Fruit fly (Drosophila melanogaster) whole organism, embryonic: ENCODE data around the gene CG31077.

ENCODE experiments used
- B-H1 ChIP-seq: fragments of 200-800 bp; sonication (Bioruptor generic); IDR thresholded peaks from 3 replicates; pipeline ENCODE4 v1.3.6; 2022; ENCODE audit warnings: missing biosample characterization, missing genetic modification characterization
- Blimp-1 ChIP-seq: fragments of 200-800 bp; sonication (Bioruptor generic); optimal IDR thresholded peaks from 3 replicates; lab custom pipeline; 2018; ENCODE audit warnings: missing biosample characterization, missing genetic modification characterization, mild to moderate bottlenecking, moderate library complexity, missing genetic modification reagents
- CG10209 ChIP-seq: fragments of 200-800 bp; sonication (Bioruptor generic); optimal IDR thresholded peaks from 3 replicates; lab custom pipeline; 2017; ENCODE audit warnings: missing biosample characterization, mild to moderate bottlenecking, missing genetic modification characterization, missing genetic modification reagents
- CG10654 ChIP-seq: fragments of 200-800 bp; sonication (Bioruptor generic); optimal IDR thresholded peaks from 2 replicates; lab custom pipeline; 2016; ENCODE audit warnings: missing biosample characterization, missing genetic modification characterization
- CG11696 ChIP-seq: fragments of 200-800 bp; sonication (Bioruptor generic); IDR thresholded peaks from 2 replicates; pipeline ENCODE4 v1.3.6; 2022; ENCODE audit warnings: missing biosample characterization, missing genetic modification characterization
- CG12104 ChIP-seq: fragments of 200-800 bp; sonication (Bioruptor generic); optimal IDR thresholded peaks from 3 replicates; lab custom pipeline; 2016; ENCODE audit warnings: missing biosample characterization, missing genetic modification characterization
- CG12155 ChIP-seq: fragments of 200-800 bp; sonication (Bioruptor generic); optimal IDR thresholded peaks from 3 replicates; lab custom pipeline; 2016; ENCODE audit warnings: missing biosample characterization, missing genetic modification characterization
- CG13296 ChIP-seq: fragments of 200-800 bp; sonication (Bioruptor generic); optimal IDR thresholded peaks from 3 replicates; lab custom pipeline; 2018; ENCODE audit warnings: missing biosample characterization, mild to moderate bottlenecking, missing genetic modification characterization
- CG14050 ChIP-seq: fragments of 200-800 bp; sonication (Bioruptor generic); IDR thresholded peaks from 3 replicates; pipeline ENCODE4 v1.3.6; 2022; ENCODE audit warnings: missing biosample characterization, missing genetic modification characterization
- CG1603 ChIP-seq: fragments of 200-800 bp; sonication (Bioruptor generic); optimal IDR thresholded peaks from 2 replicates; lab custom pipeline; 2019; ENCODE audit warnings: missing biosample characterization, mild to moderate bottlenecking, missing genetic modification characterization, moderate library complexity
- CG17328 ChIP-seq: fragments of 200-800 bp; sonication (Bioruptor generic); IDR thresholded peaks from 2 replicates; pipeline ENCODE4 v1.3.6; 2022; ENCODE audit warnings: missing biosample characterization, missing genetic modification characterization
- CG18599 ChIP-seq: fragments of 200-800 bp; sonication (Bioruptor generic); optimal IDR thresholded peaks from 3 replicates; lab custom pipeline; 2017; ENCODE audit warnings: missing biosample characterization, missing genetic modification characterization, mild to moderate bottlenecking, moderate library complexity, missing genetic modification reagents
- CG2199 ChIP-seq: fragments of 200-800 bp; sonication (Bioruptor generic); IDR thresholded peaks from 3 replicates; pipeline ENCODE4 v1.3.6; 2022; ENCODE audit warnings: missing biosample characterization, missing genetic modification characterization
- CG3065 ChIP-seq: fragments of 200-800 bp; sonication (Bioruptor generic); optimal IDR thresholded peaks from 2 replicates; lab custom pipeline; 2016; ENCODE audit warnings: missing biosample characterization, missing genetic modification characterization
- CG31388 ChIP-seq: fragments of 200-800 bp; sonication (Bioruptor generic); optimal IDR thresholded peaks from 2 replicates; lab custom pipeline; 2016; ENCODE audit warnings: missing biosample characterization, missing genetic modification characterization
- CG3847 ChIP-seq: fragments of 200-800 bp; sonication (Bioruptor generic); IDR thresholded peaks from 2 replicates; pipeline ENCODE4 v1.3.6; 2022; ENCODE audit warnings: missing biosample characterization, missing genetic modification characterization
- CG4282 ChIP-seq: fragments of 200-800 bp; sonication (Bioruptor generic); optimal IDR thresholded peaks from 2 replicates; lab custom pipeline; 2016; ENCODE audit warnings: missing biosample characterization, missing genetic modification characterization
- CG4360 ChIP-seq: fragments of 200-800 bp; sonication (Bioruptor generic); IDR thresholded peaks from 2 replicates; pipeline ENCODE4 v1.3.6; 2022; ENCODE audit warnings: missing biosample characterization, missing genetic modification characterization
- CG5180 ChIP-seq: fragments of 200-800 bp; sonication (Bioruptor generic); optimal IDR thresholded peaks from 3 replicates; lab custom pipeline; 2017; ENCODE audit warnings: missing biosample characterization, missing genetic modification characterization, mild to moderate bottlenecking, moderate library complexity, missing genetic modification reagents
- CkIIα-i1 ChIP-seq: fragments of 200-800 bp; sonication (Bioruptor generic); IDR thresholded peaks from 2 replicates; pipeline ENCODE4 v1.3.6; 2022; ENCODE audit warnings: missing biosample characterization, missing genetic modification characterization
- D ChIP-seq, 2 experiments: fragments of 200-800 bp in 1 of 2; fragments of >200 bp in 1 of 2; sonication (Bioruptor generic) in 1 of 2; optimal IDR thresholded peaks; 2 replicates in 1 of 2; 3 replicates in 1 of 2; lab custom pipeline; 2017; ENCODE audit warnings: mild to moderate bottlenecking in 1 of 2, missing biosample characterization in 1 of 2, missing genetic modification characterization in 1 of 2, missing genetic modification reagents in 1 of 2
- D19A ChIP-seq: fragments of 200-800 bp; optimal IDR thresholded peaks from 3 replicates; lab custom pipeline; 2019; ENCODE audit warnings: missing biosample characterization, mild to moderate bottlenecking, missing genetic modification characterization, moderate library complexity
- Drgx ChIP-seq: fragments of 200-800 bp; sonication (Bioruptor generic); IDR thresholded peaks from 2 replicates; pipeline ENCODE4 v1.3.6; 2022; ENCODE audit warnings: missing biosample characterization, missing genetic modification characterization
- E2f2 ChIP-seq: fragments of 200-800 bp; sonication (Bioruptor generic); IDR thresholded peaks from 2 replicates; pipeline ENCODE4 v1.3.6; 2022; ENCODE audit warnings: missing biosample characterization, missing genetic modification characterization
- Elba2 ChIP-seq: fragments of 200-800 bp; sonication (Bioruptor generic); optimal IDR thresholded peaks from 3 replicates; lab custom pipeline; 2016; ENCODE audit warnings: missing biosample characterization, missing genetic modification characterization
- HLH4C ChIP-seq: fragments of 200-800 bp; sonication (Bioruptor generic); IDR thresholded peaks from 3 replicates; pipeline ENCODE4 v1.3.6; 2022; ENCODE audit warnings: missing biosample characterization, missing genetic modification characterization; ENCODE audit not compliant: partially characterized antibody
- HLH54F ChIP-seq: fragments of 200-800 bp; sonication (Bioruptor generic); optimal IDR thresholded peaks from 3 replicates; lab custom pipeline; 2016; ENCODE audit warnings: missing biosample characterization, missing genetic modification characterization
- HLHmδ ChIP-seq: fragments of 200-800 bp; sonication (Bioruptor generic); optimal IDR thresholded peaks from 2 replicates; lab custom pipeline; 2018; ENCODE audit warnings: missing biosample characterization, mild to moderate bottlenecking, missing genetic modification characterization, moderate library complexity
- Hr51 ChIP-seq, 2 experiments: fragments of 200-800 bp; sonication (Bioruptor generic); optimal IDR thresholded peaks; 2 replicates in 1 of 2; 3 replicates in 1 of 2; lab custom pipeline; 2016 to 2018; ENCODE audit warnings: missing biosample characterization in 2 of 2, missing genetic modification characterization in 2 of 2, mild to moderate bottlenecking in 1 of 2, moderate library complexity in 1 of 2
- Med ChIP-seq: fragments of 200-800 bp; sonication (Bioruptor generic); peaks from one replicate; lab custom pipeline; 2016; ENCODE audit warnings: missing biosample characterization, missing genetic modification characterization, mild to moderate bottlenecking, inconsistent platforms, moderate library complexity
- Rfx ChIP-seq: fragments of 200-800 bp; sonication (Bioruptor generic); IDR thresholded peaks from 2 replicates; pipeline ENCODE4 v1.3.6; 2022; ENCODE audit warnings: missing biosample characterization, missing genetic modification characterization
- amos ChIP-seq: fragments of 200-800 bp; sonication (Bioruptor generic); IDR thresholded peaks from 2 replicates; pipeline ENCODE4 v1.3.6; 2022; ENCODE audit warnings: missing biosample characterization, missing genetic modification characterization; ENCODE audit not compliant: partially characterized antibody
- ara ChIP-seq: fragments of 200-800 bp; sonication (Bioruptor generic); IDR thresholded peaks from 2 replicates; pipeline ENCODE4 v1.3.6; 2022; ENCODE audit warnings: missing biosample characterization, missing genetic modification characterization
- chm ChIP-seq: fragments of 200-800 bp; sonication (Bioruptor generic); IDR thresholded peaks from 2 replicates; pipeline ENCODE4 v1.3.6; 2022; ENCODE audit warnings: missing biosample characterization, missing genetic modification characterization
- ems ChIP-seq: fragments of 200-800 bp; sonication (Bioruptor generic); optimal IDR thresholded peaks from 3 replicates; lab custom pipeline; 2016; ENCODE audit warnings: missing biosample characterization, missing genetic modification characterization
- gce ChIP-seq: fragments of 200-800 bp; sonication (Bioruptor generic); IDR thresholded peaks from 3 replicates; pipeline ENCODE4 v1.3.6; 2022; ENCODE audit warnings: missing biosample characterization, missing genetic modification characterization
- gem ChIP-seq: fragments of 200-800 bp; sonication (Bioruptor generic); optimal IDR thresholded peaks from 2 replicates; lab custom pipeline; 2019; ENCODE audit warnings: missing biosample characterization, mild to moderate bottlenecking, missing genetic modification characterization, moderate library complexity
- mam ChIP-seq: fragments of 200-800 bp; sonication (Bioruptor generic); optimal IDR thresholded peaks from 3 replicates; lab custom pipeline; 2016; ENCODE audit warnings: missing biosample characterization, missing genetic modification characterization
- onecut ChIP-seq: fragments of 200-800 bp; sonication (Bioruptor generic); IDR thresholded peaks from 2 replicates; pipeline ENCODE4 v1.3.6; 2022; ENCODE audit warnings: missing biosample characterization, missing genetic modification characterization
- otp ChIP-seq: fragments of 200-800 bp; sonication (Bioruptor generic); IDR thresholded peaks from 3 replicates; pipeline ENCODE4, ENCODE4 v1.3.6; 2022; ENCODE audit warnings: missing biosample characterization, missing genetic modification characterization
- phol ChIP-seq: fragments of 200-800 bp; sonication (Bioruptor generic); optimal IDR thresholded peaks from 3 replicates; lab custom pipeline; 2018; ENCODE audit warnings: missing biosample characterization, mild to moderate bottlenecking, missing genetic modification characterization, moderate library complexity
- row ChIP-seq: fragments of 200-800 bp; sonication (Bioruptor generic); IDR thresholded peaks from 3 replicates; pipeline ENCODE4 v1.3.6; 2022; ENCODE audit warnings: missing biosample characterization, missing genetic modification characterization
- run ChIP-seq: fragments of 200-800 bp; sonication (Bioruptor generic); optimal IDR thresholded peaks from 3 replicates; lab custom pipeline; 2018; ENCODE audit warnings: missing biosample characterization, mild to moderate bottlenecking, missing genetic modification characterization
- sim ChIP-seq: fragments of 200-800 bp; sonication (Bioruptor generic); IDR thresholded peaks from 2 replicates; pipeline ENCODE4 v1.3.6; 2022; ENCODE audit warnings: missing biosample characterization, missing genetic modification characterization
- sob ChIP-seq: fragments of 200-800 bp; sonication (Bioruptor generic); IDR thresholded peaks from 2 replicates; pipeline ENCODE4 v1.3.6; 2022; ENCODE audit warnings: missing biosample characterization, missing genetic modification characterization
- ttk ChIP-seq: fragments of 200-800 bp; sonication (Bioruptor generic); IDR thresholded peaks from 2 replicates; pipeline ENCODE4 v2.1.2; 2022; ENCODE audit warnings: missing biosample characterization, missing genetic modification characterization
- zen ChIP-seq: fragments of 200-800 bp; sonication (Bioruptor generic); optimal IDR thresholded peaks from 3 replicates; lab custom pipeline; 2018; ENCODE audit warnings: missing biosample characterization, mild to moderate bottlenecking, missing genetic modification characterization, moderate library complexity
- zen2 ChIP-seq: fragments of 200-800 bp; sonication (Bioruptor generic); IDR thresholded peaks from 3 replicates; pipeline ENCODE4 v1.3.6; 2022; ENCODE audit warnings: missing biosample characterization, missing genetic modification characterization; ENCODE audit not compliant: partially characterized antibody

Gene CG31077

dm6 chr3R:26967587-26968312 is 31.8 kb upstream of the CG31077 start (continued):
- no peak for TF ChIP-seq mam
- peak; percentile 51; the same call in 1 of the 2 replicates for TF ChIP-seq chm (GFP tag; lab: Robert Waterston, UW)
- TF ChIP-seq run (tag; lab: Kevin White, UChicago), result no peak
- no peak for TF ChIP-seq amos (GFP tag; lab: Robert Waterston, UW)
- TF ChIP-seq CG2199 (GFP tag; lab: Robert Waterston, UW), result 0 out of 3 replicates have a peak, but pooled peaks have one; percentile 28
- peak; percentile 2 for TF ChIP-seq CG1603 (tag; lab: Kevin White, UChicago)
- TF ChIP-seq Blimp-1 (GFP tag; lab: Kevin White, UChicago), result no peak
- peak; percentile 70 for TF ChIP-seq row (GFP tag; lab: Robert Waterston, UW)
- TF ChIP-seq CG11696 (GFP tag; lab: Robert Waterston, UW), result peak; percentile 9; the same call in 1 of the 2 replicates
- no peak for TF ChIP-seq CG5180 (GFP tag; lab: Kevin White, UChicago)
- TF ChIP-seq CG13296 (GFP tag; lab: Kevin White, UChicago), result peak; percentile 32
- peak; percentile 17 for TF ChIP-seq CG10209
- no peak for TF ChIP-seq ems (GFP tag; lab: Kevin White, UChicago)
- TF ChIP-seq Hr51 (GFP tag; optimal IDR thresholded peaks at IDR 0.05; lab: Kevin White, UChicago), result peak in 1 of 2 experiments; percentile 51
- TF ChIP-seq HLHmδ (GFP tag; lab: Kevin White, UChicago), result no peak
- peak; percentile 21 for TF ChIP-seq CG12155 (GFP tag; lab: Kevin White, UChicago)
- TF ChIP-seq sob (GFP tag; lab: Robert Waterston, UW), result peak; percentile 25; the same call in 1 of the 2 replicates
- TF ChIP-seq HLH54F (GFP tag; lab: Kevin White, UChicago), result no peak
- TF ChIP-seq Drgx, result peak; percentile 67
- TF ChIP-seq Rfx (GFP tag; lab: Robert Waterston, UW), result peak; percentile 62
- TF ChIP-seq Elba2 (GFP tag; lab: Kevin White, UChicago), result no peak
- TF ChIP-seq HLH4C (GFP tag; lab: Robert Waterston, UW), result no peak
- no peak for TF ChIP-seq D (optimal IDR thresholded peaks at IDR 0.05; lab: Kevin White, UChicago)
- no peak for TF ChIP-seq D (GFP tag; optimal IDR thresholded peaks at IDR 0.05; lab: Kevin White, UChicago)
- peak; percentile 19 for TF ChIP-seq CG18599 (GFP tag; lab: Kevin White, UChicago)
- TF ChIP-seq ara, result peak; percentile 68
- TF ChIP-seq zen2, result no peak
- TF ChIP-seq gce, result 0 out of 3 replicates have a peak, but pooled peaks have one; percentile 10
- peak; percentile 37 for TF ChIP-seq B-H1 (GFP tag; lab: Robert Waterston, UW)
- TF ChIP-seq CG10654 (GFP tag; lab: Kevin White, UChicago), result no peak
- TF ChIP-seq CG12104 (GFP tag; lab: Kevin White, UChicago), result peak; percentile 14
- TF ChIP-seq ttk (GFP tag; lab: Robert Waterston, UW), result 0 out of 2 replicates have a peak, but pooled peaks have one; percentile 30
- peak; percentile 27; the same call in 1 of the 2 replicates for TF ChIP-seq E2f2 (GFP tag; lab: Robert Waterston, UW)
- no peak for TF ChIP-seq zen (tag; lab: Kevin White, UChicago)
- TF ChIP-seq CkIIα-i1, result no peak
- no peak for TF ChIP-seq otp (GFP tag; lab: Robert Waterston, UW)
- TF ChIP-seq CG3847 (GFP tag; lab: Robert Waterston, UW), result 0 out of 2 replicates have a peak, but pooled peaks have one; percentile 11
- peak; percentile 59 for TF ChIP-seq CG4282 (GFP tag; lab: Kevin White, UChicago)
- TF ChIP-seq D19A (tag; lab: Kevin White, UChicago), result no peak
- 0 out of 2 replicates have a peak, but pooled peaks have one; percentile 21 for TF ChIP-seq CG17328 (GFP tag; lab: Robert Waterston, UW)
- TF ChIP-seq sim, result no peak
- TF ChIP-seq CG14050 (GFP tag; lab: Robert Waterston, UW), result no peak
- no peak for TF ChIP-seq onecut (GFP tag; lab: Robert Waterston, UW)
- peak; percentile 87 for TF ChIP-seq Med
- 0 out of 2 replicates have a peak, but pooled peaks have one; percentile 39 for TF ChIP-seq CG4360 (GFP tag; lab: Robert Waterston, UW)
- TF ChIP-seq phol, result peak; percentile 36
- TF ChIP-seq CG3065 (GFP tag; lab: Kevin White, UChicago), result no peak
- no peak for TF ChIP-seq CG31388
- TF ChIP-seq gem (tag; lab: Kevin White, UChicago), result peak; percentile 56
